Worm (Caenorhabditis elegans) whole organism, young adult: Measurements from ENCODE around the gene C29E4.13.
A peak's percentile ranks its signal among the peaks of the same experiment; 100 is the strongest.

Experiments
- B0019.2 ChIP-seq: fragments of 200-800 bp; sonication (Bioruptor generic); conservative IDR thresholded peaks from 2 replicates; pipeline ENCODE4 v1.3.6; 2022; ENCODE audit warnings: missing genetic modification reagents, missing genetic modification characterization, missing compliant biosample characterization
- B0035.1 ChIP-seq: sonication (generic microtip); optimal IDR thresholded peaks from 2 replicates; lab custom pipeline; 2016; ENCODE audit warnings: missing genetic modification characterization, mild to moderate bottlenecking, missing compliant biosample characterization, missing genotype, missing genetic modification reagents
- D2030.7 ChIP-seq: fragments of 200-800 bp; sonication (Bioruptor generic); IDR thresholded peaks from 2 replicates; pipeline ENCODE4 v1.3.6; 2022; ENCODE audit warnings: missing genetic modification reagents, missing genetic modification characterization, missing compliant biosample characterization
- F33H1.4 ChIP-seq: fragments of 200-800 bp; sonication (Bioruptor generic); IDR thresholded peaks from 2 replicates; pipeline ENCODE4 v1.3.6; 2022; ENCODE audit warnings: missing genetic modification reagents, missing genetic modification characterization, missing compliant biosample characterization
- T07F8.4 ChIP-seq: sonication (generic microtip); optimal IDR thresholded peaks from 2 replicates; lab custom pipeline; 2016; ENCODE audit warnings: mild to moderate bottlenecking, missing genetic modification characterization, moderate library complexity, missing compliant biosample characterization
- Y53G8AR.9 ChIP-seq: fragments of 200-800 bp; sonication (Bioruptor generic); conservative IDR thresholded peaks from 2 replicates; pipeline ENCODE4 v1.3.6; 2022; ENCODE audit warnings: missing genetic modification reagents, missing genetic modification characterization, missing compliant biosample characterization
- Y95B8A.8 ChIP-seq: fragments of 200-800 bp; sonication (Bioruptor generic); IDR thresholded peaks from 2 replicates; pipeline ENCODE4 v1.3.6; 2022; ENCODE audit warnings: missing genetic modification reagents, missing genetic modification characterization, missing compliant biosample characterization
- ZK185.1 ChIP-seq: sonication (generic microtip); optimal IDR thresholded peaks from 2 replicates; lab custom pipeline; 2016; ENCODE audit warnings: mild to moderate bottlenecking, missing genetic modification characterization, missing compliant biosample characterization; ENCODE audit not compliant: poor library complexity, severe bottlenecking
- attf-5 ChIP-seq: fragments of 200-800 bp; sonication (Bioruptor generic); optimal IDR thresholded peaks from 2 replicates; lab custom pipeline; 2018; ENCODE audit warnings: mild to moderate bottlenecking, missing genetic modification characterization, missing compliant biosample characterization
- bed-1 ChIP-seq: fragments of 200-800 bp; sonication (Bioruptor generic); IDR thresholded peaks from 2 replicates; pipeline ENCODE4 v1.3.6; 2022; ENCODE audit warnings: missing genetic modification reagents, missing genetic modification characterization, missing compliant biosample characterization
- cebp-2 ChIP-seq: fragments of 200-800 bp; sonication (Bioruptor generic); IDR thresholded peaks from 2 replicates; pipeline ENCODE4 v1.3.6; 2022; ENCODE audit warnings: missing genetic modification characterization, missing compliant biosample characterization
- ceh-100 ChIP-seq: fragments of 200-800 bp; sonication (Bioruptor generic); IDR thresholded peaks from 2 replicates; pipeline ENCODE4 v1.3.6; 2022; ENCODE audit warnings: missing genetic modification reagents, missing genetic modification characterization, missing compliant biosample characterization
- ceh-91 ChIP-seq: fragments of 200-800 bp; sonication (Bioruptor generic); IDR thresholded peaks from 2 replicates; pipeline ENCODE4 v1.3.6; 2022; ENCODE audit warnings: missing genetic modification reagents, missing genetic modification characterization, missing compliant biosample characterization
- dox-1 ChIP-seq: fragments of 200-800 bp; sonication (Bioruptor generic); IDR thresholded peaks from 2 replicates; pipeline ENCODE4 v1.3.6; 2022; ENCODE audit warnings: missing genetic modification reagents, missing genetic modification characterization, missing compliant biosample characterization
- egl-18 ChIP-seq: fragments of 200-800 bp; sonication (Bioruptor generic); IDR thresholded peaks from 2 replicates; pipeline ENCODE4 v1.3.6; 2022; ENCODE audit warnings: missing genetic modification reagents, missing genetic modification characterization, missing compliant biosample characterization
- egrh-3 ChIP-seq: fragments of 200-800 bp; sonication (Bioruptor generic); IDR thresholded peaks from 2 replicates; pipeline ENCODE4 v1.3.6; 2022; ENCODE audit warnings: missing genetic modification reagents, missing genetic modification characterization, missing compliant biosample characterization
- ets-4 ChIP-seq: fragments of 200-800 bp; sonication (Bioruptor generic); optimal IDR thresholded peaks from 2 replicates; lab custom pipeline; 2018; ENCODE audit warnings: mild to moderate bottlenecking, missing genetic modification characterization, missing compliant biosample characterization
- gei-17 ChIP-seq: fragments of 200-800 bp; sonication (Bioruptor generic); optimal IDR thresholded peaks from 2 replicates; lab custom pipeline; 2018; ENCODE audit warnings: mild to moderate bottlenecking, missing genetic modification characterization, missing compliant biosample characterization
- hlh-12 ChIP-seq: sonication (generic microtip); optimal IDR thresholded peaks from 2 replicates; lab custom pipeline; 2016; ENCODE audit warnings: missing genetic modification characterization, missing compliant biosample characterization
- hlh-26 ChIP-seq: fragments of 200-800 bp; sonication (Bioruptor generic); conservative IDR thresholded peaks from 2 replicates; pipeline ENCODE4 v1.3.6; 2022; ENCODE audit warnings: missing genetic modification reagents, missing genetic modification characterization, missing compliant biosample characterization
- hmg-1.2 ChIP-seq: fragments of 200-800 bp; sonication (Bioruptor generic); IDR thresholded peaks from 2 replicates; pipeline ENCODE4 v1.3.6; 2022; ENCODE audit warnings: missing genetic modification reagents, missing genetic modification characterization, missing compliant biosample characterization
- hmg-20 ChIP-seq: fragments of 200-800 bp; sonication (Bioruptor generic); IDR thresholded peaks from 2 replicates; pipeline ENCODE4 v1.3.6; 2022; ENCODE audit warnings: missing genetic modification reagents, missing genetic modification characterization, missing compliant biosample characterization
- let-526 ChIP-seq: fragments of 200-800 bp; sonication (Bioruptor generic); IDR thresholded peaks from 2 replicates; pipeline ENCODE4 v1.3.6; 2022; ENCODE audit warnings: missing genetic modification reagents, missing genetic modification characterization, missing compliant biosample characterization
- lin-35 ChIP-seq, 3 experiments: fragments of 150-350 bp in 2 of 3; sonication (generic microtip) in 1 of 3; optimal IDR thresholded peaks; 2 replicates each; lab custom pipeline; 2014 to 2018; ENCODE audit warnings: missing biosample characterization in 3 of 3, missing genetic modification characterization in 3 of 3, missing genetic modification reagents in 3 of 3
- lir-1 ChIP-seq: fragments of 200-800 bp; sonication (Bioruptor generic); conservative IDR thresholded peaks from 2 replicates; pipeline ENCODE4 v1.3.6; 2022; ENCODE audit warnings: missing genetic modification reagents, missing genetic modification characterization, missing compliant biosample characterization
- lsy-27 ChIP-seq: sonication (generic microtip); optimal IDR thresholded peaks from 2 replicates; lab custom pipeline; 2017; ENCODE audit warnings: missing genetic modification characterization, mild to moderate bottlenecking, missing compliant biosample characterization, antibody characterized with exemption, missing genotype, borderline replicate concordance; ENCODE audit not compliant: insufficient read depth
- mel-28 ChIP-seq: sonication (generic microtip); optimal IDR thresholded peaks from 2 replicates; lab custom pipeline; 2016; ENCODE audit warnings: borderline replicate concordance, mild to moderate bottlenecking, missing genetic modification characterization, missing compliant biosample characterization
- rcor-1 ChIP-seq: fragments of 200-800 bp; sonication (Bioruptor generic); IDR thresholded peaks from 2 replicates; pipeline ENCODE4 v1.3.6; 2022; ENCODE audit warnings: missing genetic modification reagents, missing genetic modification characterization, missing compliant biosample characterization
- rec-8 ChIP-seq, 2 experiments: sonication (generic microtip); optimal IDR thresholded peaks; 2 replicates each; lab custom pipeline; 2016; ENCODE audit warnings: mild to moderate bottlenecking in 2 of 2, missing genetic modification characterization in 2 of 2, missing genetic modification reagents in 2 of 2, missing genotype in 2 of 2, missing biosample characterization in 1 of 2, missing compliant biosample characterization in 1 of 2, moderate library complexity in 1 of 2
- tbx-9 ChIP-seq: sonication (generic microtip); optimal IDR thresholded peaks from 2 replicates; lab custom pipeline; 2016; ENCODE audit warnings: borderline replicate concordance, missing genetic modification characterization, inconsistent platforms, missing compliant biosample characterization
- zfh-2 ChIP-seq: fragments of 200-800 bp; sonication (Bioruptor generic); conservative IDR thresholded peaks from 2 replicates; pipeline ENCODE4 v1.3.6; 2022; ENCODE audit warnings: missing genetic modification reagents, missing genetic modification characterization, missing compliant biosample characterization
- zim-3 ChIP-seq: sonication (generic microtip); optimal IDR thresholded peaks from 2 replicates; lab custom pipeline; 2017; ENCODE audit warnings: mild to moderate bottlenecking, missing genetic modification characterization, moderate library complexity, missing compliant biosample characterization
- ztf-26 ChIP-seq: sonication (generic microtip); optimal IDR thresholded peaks from 2 replicates; lab custom pipeline; 2017; ENCODE audit warnings: missing genetic modification characterization, missing compliant biosample characterization

The C29E4.13 gene

ce11 chrIII:7925968-7926367 lies 2.5 kb downstream of the C29E4.13 start:
- no peak for TF ChIP-seq gei-17 (GFP tag; lab: Kevin White, UChicago)
- TF ChIP-seq hmg-1.2 (GFP tag; lab: Robert Waterston, UW), result peak; percentile 36; the same call in 1 of the 2 replicates

ce11 chrIII:7924821-7925220 lies 3.7 kb downstream of the C29E4.13 start, which contains the start of gene tag-250:
tag-250 (minus strand) TSS chrIII:7924921.
- TF ChIP-seq D2030.7, result no peak
- no peak for TF ChIP-seq zim-3 (tag; lab: Kevin White, UChicago)

ce11 chrIII:7922207-7922606 lies 6.3 kb downstream of the C29E4.13 start, which contains the start of gene C29E4.17:
C29E4.17 (plus strand) TSS chrIII:7922507.
- no peak for TF ChIP-seq attf-5 (GFP tag; lab: Kevin White, UChicago)
- TF ChIP-seq hmg-20 (GFP tag; lab: Robert Waterston, UW), result no peak
- no peak for TF ChIP-seq bed-1 (GFP tag; lab: Robert Waterston, UW)
- no peak for TF ChIP-seq lir-1 (GFP tag; lab: Robert Waterston, UW)
- no peak for TF ChIP-seq T07F8.4 (tag; lab: Kevin White, UChicago)
- no peak for TF ChIP-seq ZK185.1
- TF ChIP-seq lsy-27 (tag; lab: Kevin White, UChicago), result no peak
- TF ChIP-seq egrh-3 (GFP tag; lab: Robert Waterston, UW), result no peak
- no peak for TF ChIP-seq B0035.1 (tag; lab: Kevin White, UChicago)

ce11 chrIII:7919823-7920222 lies 8.7 kb downstream of the C29E4.13 start, which contains the start of gene C29E4.14:
C29E4.14 (plus strand) TSS chrIII:7920123.
- TF ChIP-seq Y53G8AR.9 (GFP tag; lab: Robert Waterston, UW) (no peak), rec-8 (tag; optimal IDR thresholded peaks at IDR 0.05; lab: Kevin White, UChicago) (no peak), let-526 (GFP tag; lab: Robert Waterston, UW) (no peak), ets-4 (GFP tag; lab: Kevin White, UChicago) (no peak), F33H1.4 (GFP tag; lab: Robert Waterston, UW) (no peak), ceh-91 (GFP tag; lab: Robert Waterston, UW) (no peak), B0019.2 (GFP tag; lab: Robert Waterston, UW) (no peak), tbx-9 (tag; lab: Kevin White, UChicago) (no peak), cebp-2 (GFP tag; lab: Robert Waterston, UW) (no peak), ZK185.1 (no peak), hlh-26 (GFP tag; lab: Robert Waterston, UW) (no peak)

- TF ChIP-seq attf-5 (GFP tag; lab: Kevin White, UChicago) (no peak), ztf-26 (tag; lab: Kevin White, UChicago) (no peak), mel-28 (no peak), hlh-12 (no peak), D2030.7 (no peak), ceh-100 (GFP tag; lab: Robert Waterston, UW) (no peak), rcor-1 (GFP tag; lab: Robert Waterston, UW) (no peak), zfh-2 (GFP tag; lab: Robert Waterston, UW) (no peak)
- TF ChIP-seq, all 124 proteins: peak for 0
Measured at ce11 chrIII:7917667-7918066, 10.8 kb downstream of the C29E4.13 start, which contains the start of gene gly-3. gly-3 (minus strand) TSS chrIII:7917767.

- TF ChIP-seq Y95B8A.8 (GFP tag; lab: Robert Waterston, UW), result no peak
- TF ChIP-seq egl-18 (GFP tag; lab: Robert Waterston, UW), result no peak
- TF ChIP-seq lin-35 (GFP tag; optimal IDR thresholded peaks at IDR 0.05; lab: Kevin White, UChicago), result no peak
- no peak for TF ChIP-seq dox-1
Measured at ce11 chrIII:7913488-7913887, 15.0 kb downstream of the C29E4.13 start, which contains the start of gene ZK688.12. ZK688.12 (minus strand) TSS chrIII:7913588.
